Worm (Caenorhabditis elegans) whole organism, mixed stage, embryonic: Measurements from ENCODE around the gene C13F10.5.

Experiments used
- M03D4.4 ChIP-seq: sonication (generic microtip); optimal IDR thresholded peaks from 2 replicates; lab custom pipeline; 2017; ENCODE audit warnings: mild to moderate bottlenecking, missing genetic modification characterization, missing compliant biosample characterization
- blmp-1 ChIP-seq: fragments of 150-350 bp; optimal IDR thresholded peaks from 2 replicates; lab custom pipeline; 2014; ENCODE audit warnings: missing biosample characterization, missing genetic modification characterization
- ceh-39 ChIP-seq: fragments of 150-350 bp; optimal IDR thresholded peaks from 2 replicates; lab custom pipeline; 2014; ENCODE audit warnings: missing biosample characterization, missing genetic modification characterization
- ces-1 ChIP-seq: fragments of 150-350 bp; optimal IDR thresholded peaks from 2 replicates; lab custom pipeline; 2014; ENCODE audit warnings: missing biosample characterization, missing genetic modification reagents, missing genetic modification characterization
- elt-1 ChIP-seq: sonication (generic microtip); optimal IDR thresholded peaks from 2 replicates; lab custom pipeline; 2017; ENCODE audit warnings: missing genetic modification characterization, mild to moderate bottlenecking, missing compliant biosample characterization, antibody characterized with exemption, moderate library complexity, borderline replicate concordance; ENCODE audit not compliant: insufficient read depth
- lin-13 ChIP-seq: fragments of 150-350 bp; optimal IDR thresholded peaks from 2 replicates; lab custom pipeline; 2014; ENCODE audit warnings: missing biosample characterization, missing genetic modification characterization
- mab-5 ChIP-seq: fragments of 150-350 bp; optimal IDR thresholded peaks from 2 replicates; lab custom pipeline; 2014; ENCODE audit warnings: missing biosample characterization, missing genetic modification characterization
- nhr-28 ChIP-seq: fragments of 150-350 bp; optimal IDR thresholded peaks from 2 replicates; lab custom pipeline; 2014; ENCODE audit warnings: missing biosample characterization, missing genetic modification characterization
- unc-120 ChIP-seq: sonication (generic microtip); optimal IDR thresholded peaks from 2 replicates; lab custom pipeline; 2017; ENCODE audit warnings: missing genetic modification characterization, missing compliant biosample characterization; ENCODE audit not compliant: poor library complexity, severe bottlenecking
- unc-62 ChIP-seq: fragments of 150-350 bp; optimal IDR thresholded peaks from 2 replicates; lab custom pipeline; 2014; ENCODE audit warnings: missing biosample characterization, missing genetic modification reagents, missing genetic modification characterization

- no peak for TF ChIP-seq unc-62 (GFP tag; lab: Kevin White, UChicago)
- TF ChIP-seq elt-1 (tag; lab: Kevin White, UChicago), result no peak
- no peak for TF ChIP-seq nhr-28
- TF ChIP-seq blmp-1, result no peak
- no peak for TF ChIP-seq M03D4.4 (tag; lab: Kevin White, UChicago)
- TF ChIP-seq lin-13 (tag; lab: Kevin White, UChicago), result no peak
- TF ChIP-seq ces-1 (GFP tag; lab: Kevin White, UChicago), result no peak
- TF ChIP-seq mab-5 (tag; lab: Kevin White, UChicago), result no peak
- no peak for TF ChIP-seq unc-120
- TF ChIP-seq ceh-39 (tag; lab: Kevin White, UChicago), result no peak
Observed at ce11 chrV:7201353-7201752, 17.5 kb downstream of the C13F10.5 start.
